Worm (Caenorhabditis elegans): ENCODE data around the gene fbxa-111.

DNA sequence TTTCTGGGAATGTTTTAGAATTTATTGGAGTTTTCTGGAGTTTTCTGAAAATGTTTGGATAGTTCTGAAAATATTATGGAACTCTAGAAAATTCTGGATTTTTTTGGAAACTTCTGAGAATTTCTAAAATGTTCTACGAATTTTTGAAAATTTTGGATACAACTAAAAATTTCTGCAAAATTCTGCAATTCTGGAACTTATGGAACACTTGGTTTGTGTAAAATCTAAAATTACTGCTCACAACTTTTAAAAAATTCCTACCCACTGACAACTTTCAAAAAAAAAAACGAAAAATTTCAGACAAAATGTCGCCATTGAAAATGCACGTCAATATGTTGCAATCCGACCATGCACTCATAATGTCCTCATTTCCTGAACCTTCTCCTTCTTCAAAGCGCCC lies 44.9 kb downstream of the fbxa-111 start, which contains the start of gene nhr-262:
- TF ChIP-seq egl-13 (tag; optimal IDR thresholded peaks at IDR 0.05) (no peak), alr-1 (tag; optimal IDR thresholded peaks at IDR 0.05; ENCODE audit: borderline replicate concordance) (no peak), jun-1 (tag; optimal IDR thresholded peaks at IDR 0.05) (no peak), pqm-1 (tag; optimal IDR thresholded peaks at IDR 0.05) (no peak), blmp-1 (tag; optimal IDR thresholded peaks at IDR 0.05) (no peak), ceh-82 (tag; optimal IDR thresholded peaks at IDR 0.05) (no peak), aly-2 (tag; optimal IDR thresholded peaks at IDR 0.05) (no peak), nhr-11 (tag; optimal IDR thresholded peaks at IDR 0.05) (no peak)

Measured in whole organism, L1 larva.